Worm (Caenorhabditis elegans): ENCODE results near the gene F53E10.6.

The F53E10.6 gene

ce11 chrV:2589834-2590233 is 13.0 kb downstream of the F53E10.6 start:
- no peak for TF ChIP-seq hmg-1.1 (GFP tag; IDR thresholded peaks at IDR 0.05)
- TF ChIP-seq ceh-20 (GFP tag; IDR thresholded peaks at IDR 0.05) = no peak
- TF ChIP-seq aha-1 (tag) = peak; percentile 39
- no peak for TF ChIP-seq egl-43 (GFP tag; IDR thresholded peaks at IDR 0.05)

- TF ChIP-seq pqm-1 (tag; optimal IDR thresholded peaks at IDR 0.05) = peak; percentile 3
- TF ChIP-seq daf-16 (GFP tag; optimal IDR thresholded peaks at IDR 0.05) = no peak
- TF ChIP-seq daf-16 (tag; optimal IDR thresholded peaks at IDR 0.05) = peak; percentile 42
- no peak for TF ChIP-seq nhr-6 (tag; optimal IDR thresholded peaks at IDR 0.05)
- TF ChIP-seq dmd-6 (GFP tag; IDR thresholded peaks at IDR 0.05) = peak; percentile 43
- TF ChIP-seq dve-1 (tag; optimal IDR thresholded peaks at IDR 0.05; ENCODE audit: insufficient read depth) = peak; percentile 33
- TF ChIP-seq ama-1 (optimal IDR thresholded peaks at IDR 0.05) = no peak
- no peak for TF ChIP-seq mdl-1 (tag; optimal IDR thresholded peaks at IDR 0.05)
These were observed 17.1 kb downstream of the F53E10.6 start, which contains the start of gene C29G2.6 for ce11 chrV:2585727-2586126. Gene C29G2.6 (minus strand): TSS chrV:2585908.

- no peak for TF ChIP-seq zip-11 (GFP tag; IDR thresholded peaks at IDR 0.05)
- no peak for TF ChIP-seq nhr-42 (GFP tag; IDR thresholded peaks at IDR 0.05)
- TF ChIP-seq spr-1 (tag; optimal IDR thresholded peaks at IDR 0.05) = no peak
- no peak for TF ChIP-seq dve-1 (tag; optimal IDR thresholded peaks at IDR 0.05; ENCODE audit: insufficient read depth)
- TF ChIP-seq F26F4.8 (GFP tag; conservative IDR thresholded peaks at IDR 0.05) = no peak
- TF ChIP-seq nhr-28 (tag; optimal IDR thresholded peaks at IDR 0.05) = no peak
- no peak for TF ChIP-seq lsy-2 (tag; optimal IDR thresholded peaks at IDR 0.05)
- TF ChIP-seq D1046.2 (GFP tag; IDR thresholded peaks at IDR 0.05) = no peak
These were observed 22.3 kb downstream of the F53E10.6 start, which contains the start of gene C29G2.3 for ce11 chrV:2580598-2580997. Gene C29G2.3 (plus strand): TSS chrV:2580898.

ce11 chrV:2577603-2578002 is 25.3 kb downstream of the F53E10.6 start, which contains the start of gene srt-4:
Gene srt-4 (plus strand): TSS chrV:2577903.
- TF ChIP-seq ceh-28 (tag; optimal IDR thresholded peaks at IDR 0.05) (no peak), nhr-6 (tag; optimal IDR thresholded peaks at IDR 0.05) (no peak)

ce11 chrV:2575716-2576115 is 27.1 kb downstream of the F53E10.6 start:
- 0 out of 4 replicates have a peak, but pooled peaks of 1 of the 2 experiments have one; percentile 5 for TF ChIP-seq madf-5 (GFP tag; IDR thresholded peaks at IDR 0.05)
- no peak for TF ChIP-seq F49E8.2 (tag; optimal IDR thresholded peaks at IDR 0.05; ENCODE audit: borderline replicate concordance)
- peak; percentile 73 for TF ChIP-seq set-16 (GFP tag; IDR thresholded peaks at IDR 0.05)
- TF ChIP-seq Y105C5A.15 (GFP tag; IDR thresholded peaks at IDR 0.05) = 0 out of 2 replicates have a peak, but pooled peaks have one; percentile 40

ce11 chrV:2573881-2574280 is 29.0 kb downstream of the F53E10.6 start, which contains the start of gene nhr-290:
Gene nhr-290 (plus strand): TSS chrV:2574181.
- TF ChIP-seq lin-29 (GFP tag; IDR thresholded peaks at IDR 0.05) (no peak), cey-2 (tag; optimal IDR thresholded peaks at IDR 0.05; ENCODE audit: borderline replicate concordance, insufficient read depth) (no peak), unc-62 (GFP tag; optimal IDR thresholded peaks at IDR 0.05 in 1 of 2) (no peak), unc-62 (tag; optimal IDR thresholded peaks at IDR 0.05) (no peak), ctbp-1 (GFP tag; IDR thresholded peaks at IDR 0.05) (no peak), lin-1 (GFP tag; IDR thresholded peaks at IDR 0.05) (no peak), lin-39 (tag; optimal IDR thresholded peaks at IDR 0.05) (no peak), F49E8.2 (tag; optimal IDR thresholded peaks at IDR 0.05; ENCODE audit: borderline replicate concordance) (no peak), nhr-77 (tag; optimal IDR thresholded peaks at IDR 0.05) (no peak), lir-3 (tag; optimal IDR thresholded peaks at IDR 0.05) (no peak), zag-1 (tag; optimal IDR thresholded peaks at IDR 0.05) (no peak)
